Fruit fly (Drosophila melanogaster): ENCODE results near the gene pip.

The pip gene

DNA sequence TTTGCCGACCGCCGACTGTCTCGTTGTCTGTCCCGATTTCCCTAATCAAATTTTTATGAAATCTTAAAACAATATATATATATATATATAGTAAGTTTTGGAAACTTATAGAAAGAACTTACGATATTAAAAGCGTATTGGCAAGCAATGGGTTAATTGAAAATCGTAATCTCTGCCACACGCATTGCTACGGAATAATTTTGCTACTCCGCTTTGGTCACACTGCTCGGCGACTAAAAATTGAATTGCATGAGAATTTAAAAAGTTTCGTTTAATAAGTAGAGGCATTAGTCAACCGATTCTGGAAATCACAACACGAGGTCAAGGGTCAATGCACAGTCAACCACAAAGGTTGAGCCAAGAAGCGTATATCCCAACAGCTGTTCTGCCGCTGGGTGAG, 76.2 kb downstream of the pip start, which contains the start of gene Bet1:
TSS of gene Bet1 (plus strand) at position 182 of the 400 bp plus-strand sequence.
- no peak for TF ChIP-seq CG10274 (GFP tag; optimal IDR thresholded peaks at IDR 0.05)
- no peak for TF ChIP-seq ken (GFP tag; IDR thresholded peaks at IDR 0.05)
- no peak for TF ChIP-seq tup (GFP tag; optimal IDR thresholded peaks at IDR 0.05)
- no peak for TF ChIP-seq CG7372 (GFP tag; IDR thresholded peaks at IDR 0.05)
- TF ChIP-seq D19A (tag; optimal IDR thresholded peaks at IDR 0.05): no peak
- TF ChIP-seq CG9797 (GFP tag; optimal IDR thresholded peaks at IDR 0.05): peak; percentile 48
- no peak for TF ChIP-seq CG8281 (tag; optimal IDR thresholded peaks at IDR 0.05)
- TF ChIP-seq pan (optimal IDR thresholded peaks at IDR 0.05): no peak
- TF ChIP-seq pan (GFP tag; optimal IDR thresholded peaks at IDR 0.05 in 1 of 2, IDR thresholded peaks at IDR 0.05 in 1 of 2): peak in 1 of 2 experiments; percentile 41
- no peak for TF ChIP-seq Nf-YC (tag; optimal IDR thresholded peaks at IDR 0.05)
- TF ChIP-seq Side (GFP tag; optimal IDR thresholded peaks at IDR 0.05): no peak
- no peak for TF ChIP-seq Spps (tag; optimal IDR thresholded peaks at IDR 0.05)
- TF ChIP-seq Dp (GFP tag; optimal IDR thresholded peaks at IDR 0.05): peak; percentile 16
- TF ChIP-seq CG2120 (GFP tag; optimal IDR thresholded peaks at IDR 0.05): no peak
- no peak for TF ChIP-seq B-H2 (GFP tag; optimal IDR thresholded peaks at IDR 0.05)
- no peak for TF ChIP-seq fd96Cb (tag; optimal IDR thresholded peaks at IDR 0.05)
- TF ChIP-seq trem (tag; optimal IDR thresholded peaks at IDR 0.05): peak; percentile 21
- TF ChIP-seq Dip2 (GFP tag; IDR thresholded peaks at IDR 0.05): no peak
- TF ChIP-seq Fer1 (GFP tag; optimal IDR thresholded peaks at IDR 0.05): no peak
- TF ChIP-seq CG42726 (GFP tag; IDR thresholded peaks at IDR 0.05; ENCODE audit: partially characterized antibody): no peak
- TF ChIP-seq eve (GFP tag; optimal IDR thresholded peaks at IDR 0.05): no peak
- no peak for TF ChIP-seq Jarid2 (GFP tag; optimal IDR thresholded peaks at IDR 0.05)
- TF ChIP-seq dati (GFP tag; IDR thresholded peaks at IDR 0.05): no peak
- TF ChIP-seq lola (GFP tag; optimal IDR thresholded peaks at IDR 0.05): no peak
- TF ChIP-seq pita (GFP tag; optimal IDR thresholded peaks at IDR 0.05): no peak
- TF ChIP-seq fd64A (GFP tag; optimal IDR thresholded peaks at IDR 0.05): no peak
- TF ChIP-seq ap (GFP tag; IDR thresholded peaks at IDR 0.05): no peak
- no peak for TF ChIP-seq CG1602 (GFP tag; optimal IDR thresholded peaks at IDR 0.05)
- no peak for TF ChIP-seq Hsf (GFP tag; optimal IDR thresholded peaks at IDR 0.05)
- TF ChIP-seq dmrt11E (tag; optimal IDR thresholded peaks at IDR 0.05): no peak
- no peak for TF ChIP-seq abd-A (tag; optimal IDR thresholded peaks at IDR 0.05)
- no peak for TF ChIP-seq CG11247 (GFP tag; IDR thresholded peaks at IDR 0.05)
- no peak for TF ChIP-seq CG18262 (tag; optimal IDR thresholded peaks at IDR 0.05)
- TF ChIP-seq hkb (optimal IDR thresholded peaks at IDR 0.05): no peak
- no peak for TF ChIP-seq hkb (GFP tag; IDR thresholded peaks at IDR 0.05)
- TF ChIP-seq Opbp (GFP tag; IDR thresholded peaks at IDR 0.05; ENCODE audit: partially characterized antibody): no peak
- TF ChIP-seq CG17612 (GFP tag; IDR thresholded peaks at IDR 0.05): no peak
- peak; percentile 53 for TF ChIP-seq stwl (tag; optimal IDR thresholded peaks at IDR 0.05)
- TF ChIP-seq CG3407 (GFP tag; optimal IDR thresholded peaks at IDR 0.05): no peak
- TF ChIP-seq Hr78 (GFP tag; optimal IDR thresholded peaks at IDR 0.05): no peak
- no peak for TF ChIP-seq CrebB (tag; optimal IDR thresholded peaks at IDR 0.05)
- no peak for TF ChIP-seq CG17328 (GFP tag; IDR thresholded peaks at IDR 0.05)
- no peak for TF ChIP-seq C15 (GFP tag; IDR thresholded peaks at IDR 0.05)
- TF ChIP-seq Asciz (GFP tag; optimal IDR thresholded peaks at IDR 0.05): no peak
- peak; percentile 34 for TF ChIP-seq CG2712 (tag; optimal IDR thresholded peaks at IDR 0.05)
- no peak for TF ChIP-seq sna (GFP tag; IDR thresholded peaks at IDR 0.05; ENCODE audit: partially characterized antibody)
- TF ChIP-seq CG30403 (GFP tag; optimal IDR thresholded peaks at IDR 0.05): no peak
- no peak for TF ChIP-seq emc (GFP tag; optimal IDR thresholded peaks at IDR 0.05)
- no peak for TF ChIP-seq twi (tag; optimal IDR thresholded peaks at IDR 0.05)
- no peak for TF ChIP-seq nom (GFP tag; optimal IDR thresholded peaks at IDR 0.05)
- peak; percentile 20 for TF ChIP-seq CG4617 (GFP tag; optimal IDR thresholded peaks at IDR 0.05; ENCODE audit: borderline replicate concordance)
